Worm (Caenorhabditis elegans) whole organism, early embryonic: ENCODE measurements around the gene srd-46.

Experiments used
- ama-1 ChIP-seq: fragments of 150-350 bp; optimal IDR thresholded peaks from 2 replicates; lab custom pipeline; 2014
- ceh-36 ChIP-seq: sonication (generic microtip); optimal IDR thresholded peaks from 2 replicates; lab custom pipeline; 2016; ENCODE audit warnings: missing genetic modification characterization, inconsistent platforms, missing compliant biosample characterization
- tra-4 ChIP-seq: sonication (generic microtip); optimal IDR thresholded peaks from 2 replicates; lab custom pipeline; 2017; ENCODE audit warnings: missing genetic modification characterization, missing compliant biosample characterization

DNA sequence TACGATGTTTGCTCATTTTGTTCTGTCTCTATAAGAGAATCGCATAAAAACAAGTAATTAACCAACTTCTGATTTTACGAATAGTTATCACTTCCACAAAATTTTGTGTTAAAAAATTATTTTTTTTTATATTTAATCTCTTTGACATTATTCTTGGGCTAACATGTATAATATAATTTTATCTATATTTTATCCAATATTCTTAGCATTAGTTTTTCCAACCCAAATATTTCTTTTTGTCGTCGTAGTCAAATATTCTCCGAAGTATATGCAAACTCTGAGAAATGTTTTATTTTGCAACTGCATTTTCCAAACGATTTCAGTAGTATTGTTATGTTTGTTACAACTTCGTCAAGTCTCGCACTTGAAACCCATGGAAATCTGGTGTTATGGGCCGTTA, 1.6 kb downstream of the srd-46 start, which contains the start of gene srd-47:
- TF ChIP-seq ceh-36 (tag; lab: Kevin White, UChicago) (no peak), ama-1 (lab: Kevin White, UChicago) (no peak), tra-4 (tag; lab: Kevin White, UChicago) (no peak)
